Worm (Caenorhabditis elegans) whole organism, late embryonic: ENCODE measurements around the gene arrd-10.

ENCODE experiments used
- C08G9.2 ChIP-seq: sonication (generic microtip); optimal IDR thresholded peaks from 2 replicates; lab custom pipeline; 2016; ENCODE audit warnings: mild to moderate bottlenecking, missing genetic modification characterization, moderate library complexity, missing compliant biosample characterization
- C38D4.7 ChIP-seq: fragments of 200-800 bp; sonication (Bioruptor generic); optimal IDR thresholded peaks from 2 replicates; lab custom pipeline; 2018; ENCODE audit warnings: mild to moderate bottlenecking, missing genetic modification characterization, moderate library complexity, missing compliant biosample characterization
- K09A11.1 ChIP-seq: sonication (generic microtip); optimal IDR thresholded peaks from 2 replicates; lab custom pipeline; 2017; ENCODE audit warnings: antibody characterized with exemption, mild to moderate bottlenecking, missing genetic modification characterization, missing compliant biosample characterization; ENCODE audit not compliant: insufficient read depth
- ceh-18 ChIP-seq: sonication (generic microtip); optimal IDR thresholded peaks from 2 replicates; lab custom pipeline; 2016; ENCODE audit warnings: missing genetic modification characterization, missing compliant biosample characterization
- ceh-19 ChIP-seq: fragments of 200-800 bp; sonication (Bioruptor generic); optimal IDR thresholded peaks from 2 replicates; lab custom pipeline; 2018; ENCODE audit warnings: mild to moderate bottlenecking, missing genetic modification characterization, missing compliant biosample characterization
- ceh-22 ChIP-seq: sonication (generic microtip); optimal IDR thresholded peaks from 2 replicates; lab custom pipeline; 2017; ENCODE audit warnings: missing biosample characterization, missing genetic modification characterization
- ceh-31 ChIP-seq: sonication (generic microtip); optimal IDR thresholded peaks from 2 replicates; lab custom pipeline; 2016; ENCODE audit warnings: missing genetic modification characterization, missing compliant biosample characterization
- ceh-34 ChIP-seq: sonication (generic microtip); optimal IDR thresholded peaks from 2 replicates; lab custom pipeline; 2016; ENCODE audit warnings: mild to moderate bottlenecking, missing genetic modification characterization, missing compliant biosample characterization
- ceh-48 ChIP-seq: sonication (generic microtip); optimal IDR thresholded peaks from 2 replicates; lab custom pipeline; 2016; ENCODE audit warnings: missing genetic modification characterization, inconsistent platforms, missing compliant biosample characterization
- dve-1 ChIP-seq: sonication (generic microtip); optimal IDR thresholded peaks from 2 replicates; lab custom pipeline; 2017; ENCODE audit warnings: antibody characterized with exemption, mild to moderate bottlenecking, missing genetic modification characterization, missing compliant biosample characterization
- elt-4 ChIP-seq: sonication (generic microtip); optimal IDR thresholded peaks from 2 replicates; lab custom pipeline; 2016; ENCODE audit warnings: missing genetic modification characterization, missing compliant biosample characterization
- ets-4 ChIP-seq: sonication (generic microtip); optimal IDR thresholded peaks from 2 replicates; lab custom pipeline; 2016; ENCODE audit warnings: missing genetic modification characterization, missing compliant biosample characterization
- fkh-10 ChIP-seq: fragments of 150-350 bp; optimal IDR thresholded peaks from 2 replicates; lab custom pipeline; 2014; ENCODE audit warnings: missing biosample characterization, missing genetic modification reagents, missing genetic modification characterization
- hlh-15 ChIP-seq: sonication (generic microtip); optimal IDR thresholded peaks from 2 replicates; lab custom pipeline; 2016; ENCODE audit warnings: missing genetic modification characterization, missing compliant biosample characterization
- mec-3 ChIP-seq: sonication (generic microtip); optimal IDR thresholded peaks from 2 replicates; lab custom pipeline; 2016; ENCODE audit warnings: borderline replicate concordance, missing genetic modification characterization, missing compliant biosample characterization
- nhr-232 ChIP-seq: sonication (generic microtip); optimal IDR thresholded peaks from 2 replicates; lab custom pipeline; 2016; ENCODE audit warnings: missing genetic modification characterization, missing compliant biosample characterization
- odd-2 ChIP-seq: sonication (generic microtip); optimal IDR thresholded peaks from 2 replicates; lab custom pipeline; 2017; ENCODE audit warnings: antibody characterized with exemption, mild to moderate bottlenecking, missing genetic modification characterization, missing compliant biosample characterization
- pha-2 ChIP-seq: sonication (generic microtip); optimal IDR thresholded peaks from 2 replicates; lab custom pipeline; 2017; ENCODE audit warnings: mild to moderate bottlenecking, missing genetic modification characterization, missing compliant biosample characterization
- pha-4 ChIP-seq: fragments of 150-350 bp; optimal IDR thresholded peaks from 2 replicates; lab custom pipeline; 2018; ENCODE audit warnings: missing biosample characterization, missing genetic modification reagents, missing genetic modification characterization
- pqm-1 ChIP-seq: sonication (generic microtip); optimal IDR thresholded peaks from 2 replicates; lab custom pipeline; 2016; ENCODE audit warnings: missing genetic modification characterization, missing compliant biosample characterization
- sox-2 ChIP-seq: fragments of 200-800 bp; sonication (Bioruptor generic); IDR thresholded peaks from 2 replicates; pipeline ENCODE4 v1.3.6; 2022; ENCODE audit warnings: missing genetic modification reagents, missing genetic modification characterization, missing compliant biosample characterization
- sox-4 ChIP-seq: sonication (generic microtip); optimal IDR thresholded peaks from 2 replicates; lab custom pipeline; 2017; ENCODE audit warnings: mild to moderate bottlenecking, missing genetic modification characterization, inconsistent platforms, missing compliant biosample characterization
- syd-9 ChIP-seq: sonication (generic microtip); optimal IDR thresholded peaks from 2 replicates; lab custom pipeline; 2016; ENCODE audit warnings: mild to moderate bottlenecking, missing genetic modification characterization, moderate library complexity, missing compliant biosample characterization
- tbx-2 ChIP-seq: sonication (generic microtip); optimal IDR thresholded peaks from 2 replicates; lab custom pipeline; 2016; ENCODE audit warnings: missing genetic modification characterization, missing compliant biosample characterization
- tbx-7 ChIP-seq: sonication (generic microtip); optimal IDR thresholded peaks from 2 replicates; lab custom pipeline; 2016; ENCODE audit warnings: missing genotype, missing genetic modification characterization, missing compliant biosample characterization
- ttx-3 ChIP-seq: sonication (generic microtip); optimal IDR thresholded peaks from 2 replicates; lab custom pipeline; 2016; ENCODE audit warnings: missing genetic modification reagents, missing genetic modification characterization, missing compliant biosample characterization
- unc-3 ChIP-seq, 2 experiments: fragments of 200-800 bp in 1 of 2; sonication (Bioruptor generic) in 1 of 2; sonication (generic microtip) in 1 of 2; conservative IDR thresholded peaks in 1 of 2; optimal IDR thresholded peaks in 1 of 2; 2 replicates each; pipeline versions ENCODE4 v1.3.6 to Lab custom; 2016 to 2022; ENCODE audit warnings: missing compliant biosample characterization in 2 of 2, missing genetic modification characterization in 2 of 2, missing genetic modification reagents in 1 of 2
- unc-42 ChIP-seq: sonication (generic microtip); optimal IDR thresholded peaks from 2 replicates; lab custom pipeline; 2016; ENCODE audit warnings: missing genotype, missing genetic modification characterization, missing compliant biosample characterization
- unc-55 ChIP-seq: sonication (generic microtip); optimal IDR thresholded peaks from 2 replicates; lab custom pipeline; 2017; ENCODE audit warnings: missing biosample characterization, missing genetic modification reagents, missing genetic modification characterization
- unc-86 ChIP-seq: sonication (generic microtip); optimal IDR thresholded peaks from 2 replicates; lab custom pipeline; 2016; ENCODE audit warnings: missing genetic modification characterization, missing compliant biosample characterization
- ztf-16 ChIP-seq: sonication (generic microtip); optimal IDR thresholded peaks from 2 replicates; lab custom pipeline; 2017; ENCODE audit warnings: missing genetic modification characterization, missing compliant biosample characterization

The arrd-10 gene

DNA sequence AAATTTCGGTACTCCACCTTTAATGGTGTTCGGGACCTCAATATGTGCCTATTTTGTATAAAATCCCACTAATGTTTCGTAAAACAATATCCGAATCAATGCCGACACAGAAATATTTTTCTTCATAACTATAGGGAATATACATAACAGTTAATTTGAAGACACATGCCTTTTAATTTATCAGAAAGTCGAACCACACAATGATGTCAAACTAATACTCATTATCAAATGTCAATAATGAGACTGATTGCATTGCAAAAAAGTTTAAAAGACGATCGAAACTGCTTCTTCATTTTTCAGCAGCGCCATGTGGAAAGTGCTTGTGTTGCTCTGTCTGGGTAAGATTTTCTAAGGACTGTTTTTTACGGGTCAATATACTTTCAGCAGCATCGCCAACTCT is 38.9 kb upstream of the arrd-10 start, which contains the start of gene clec-65:
TSS of gene clec-65 (plus strand) at position 301 of the 400 bp plus-strand sequence.
- no peak for TF ChIP-seq ttx-3
- no peak for TF ChIP-seq ceh-48 (tag; lab: Kevin White, UChicago)
- TF ChIP-seq tbx-2 (tag; lab: Kevin White, UChicago): no peak

DNA sequence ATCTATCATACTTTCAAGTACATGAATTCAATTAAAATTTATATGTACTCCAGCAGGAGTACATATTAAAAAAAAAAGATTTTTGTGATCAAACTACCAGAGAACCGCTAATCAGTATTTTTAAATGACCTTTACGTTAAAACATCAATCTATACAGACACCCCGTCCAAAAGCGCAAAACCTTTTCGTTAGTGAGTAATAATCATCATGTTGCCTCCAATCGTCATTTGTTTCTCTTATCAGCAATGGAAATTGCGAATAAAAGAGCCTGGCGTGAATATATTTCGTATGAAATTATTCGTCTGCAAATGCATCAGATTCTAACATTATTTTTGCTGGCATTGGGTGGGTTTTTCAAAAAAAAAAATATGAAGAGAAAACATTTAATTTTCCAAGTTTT is 35.7 kb upstream of the arrd-10 start, which contains the start of gene clec-66:
TSS of gene clec-66 (plus strand) at position 225 of the 400 bp plus-strand sequence.
- TF ChIP-seq ets-4 (no peak), ceh-22 (tag; lab: Kevin White, UChicago) (no peak), K09A11.1 (tag; lab: Kevin White, UChicago) (no peak), pha-2 (tag; lab: Kevin White, UChicago) (no peak)

DNA sequence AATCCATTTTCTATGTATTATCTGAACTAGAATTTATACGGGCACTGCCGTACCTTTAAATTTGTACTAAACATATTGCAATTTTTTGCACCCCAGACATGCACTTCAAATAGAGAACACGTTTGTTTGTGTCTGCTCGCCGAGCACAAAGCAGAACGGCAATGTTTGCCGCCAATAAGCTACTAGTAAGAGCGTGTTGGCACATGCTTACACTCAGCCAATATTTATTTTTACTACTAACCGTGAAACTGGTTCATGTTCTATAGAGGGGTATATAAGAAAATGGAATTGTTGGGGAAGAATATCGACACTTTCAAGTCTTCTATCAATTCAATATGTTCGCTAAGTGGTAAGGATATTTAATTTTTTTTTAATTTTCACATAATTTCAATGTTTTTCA is 32.8 kb upstream of the arrd-10 start, which contains the start of gene nspb-11:
TSS of gene nspb-11 (plus strand) at position 301 of the 400 bp plus-strand sequence.
- no peak for TF ChIP-seq dve-1
- TF ChIP-seq ceh-34 (tag; lab: Kevin White, UChicago): no peak
- no peak for TF ChIP-seq unc-86 (tag; lab: Kevin White, UChicago)
- TF ChIP-seq elt-4: no peak
- TF ChIP-seq pha-2 (tag; lab: Kevin White, UChicago): no peak
- TF ChIP-seq unc-55 (GFP tag; lab: Kevin White, UChicago): no peak
- TF ChIP-seq ceh-19 (GFP tag; lab: Kevin White, UChicago): no peak

DNA sequence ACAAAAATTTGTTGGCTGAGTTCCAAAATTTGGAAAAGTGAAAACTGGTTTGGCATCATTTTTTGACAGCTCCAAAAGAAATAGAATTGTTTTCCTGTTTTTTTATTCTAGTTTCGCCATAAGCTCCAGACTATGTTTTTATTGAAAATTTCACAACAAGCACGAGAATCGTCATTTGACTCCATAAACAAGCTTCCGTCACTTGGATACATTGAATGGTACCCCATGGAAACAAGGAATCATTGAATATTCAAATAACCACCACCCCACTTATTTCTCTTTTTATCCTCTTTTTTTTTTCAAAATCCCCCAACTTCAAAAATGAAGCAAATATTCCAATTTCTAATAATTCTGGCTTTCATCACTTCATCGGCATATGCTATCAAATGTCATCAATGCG is 31.1 kb upstream of the arrd-10 start, which contains the start of gene ddn-2:
TSS of gene ddn-2 (plus strand) at position 301 of the 400 bp plus-strand sequence.
- TF ChIP-seq odd-2 (tag; lab: Kevin White, UChicago) (no peak), fkh-10 (no peak), pha-4 (tag; lab: Kevin White, UChicago) (no peak), ceh-34 (tag; lab: Kevin White, UChicago) (no peak), unc-3 (GFP tag; conservative IDR thresholded peaks at IDR 0.05; lab: Robert Waterston, UW) (no peak), unc-3 (tag; optimal IDR thresholded peaks at IDR 0.05; lab: Kevin White, UChicago) (no peak), sox-4 (tag; lab: Kevin White, UChicago) (no peak), syd-9 (tag; lab: Kevin White, UChicago) (no peak), mec-3 (tag; lab: Kevin White, UChicago) (no peak), pqm-1 (tag; lab: Kevin White, UChicago) (no peak), ttx-3 (no peak), ceh-19 (GFP tag; lab: Kevin White, UChicago) (no peak), nhr-232 (tag; lab: Kevin White, UChicago) (no peak), ztf-16 (tag; lab: Kevin White, UChicago) (no peak), C38D4.7 (GFP tag; lab: Kevin White, UChicago) (no peak), C08G9.2 (no peak), tbx-7 (tag; lab: Kevin White, UChicago) (no peak), sox-2 (GFP tag; lab: Robert Waterston, UW) (no peak)

DNA sequence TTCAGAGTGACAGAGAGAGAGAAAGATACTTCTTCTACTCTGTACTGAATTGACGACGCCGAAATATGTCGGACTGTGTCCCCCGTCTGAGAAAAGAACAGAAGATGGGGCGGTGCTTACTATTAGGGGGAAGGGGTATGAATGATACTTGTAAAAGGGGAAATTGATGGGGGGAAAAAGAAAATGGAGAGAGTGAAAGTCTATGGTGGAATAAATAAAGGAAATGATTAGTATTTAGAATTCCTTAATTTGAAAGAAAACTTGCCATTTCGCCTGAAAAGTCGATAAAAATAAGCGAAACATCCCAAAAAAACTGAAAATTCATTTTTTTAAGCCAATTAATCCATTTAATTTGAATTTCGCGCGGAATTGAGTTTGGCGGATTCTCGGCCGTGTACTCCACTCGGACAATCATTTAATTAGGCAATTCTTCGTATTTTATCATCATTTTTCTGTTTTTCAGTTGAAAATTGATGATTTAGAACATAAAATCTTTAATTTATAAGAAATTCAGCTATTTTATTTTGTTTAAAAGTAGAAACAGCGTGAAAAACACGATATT is 25.3 kb upstream of the arrd-10 start, which contains the start of gene F35C5.12:
TSS of gene F35C5.12 (minus strand) at position 51 of the 562 bp plus-strand sequence.
- TF ChIP-seq hlh-15 (tag; lab: Kevin White, UChicago): no peak
- TF ChIP-seq unc-3 (GFP tag; conservative IDR thresholded peaks at IDR 0.05; lab: Robert Waterston, UW): no peak
- TF ChIP-seq unc-3 (tag; optimal IDR thresholded peaks at IDR 0.05; lab: Kevin White, UChicago): no peak
- peak; percentile 2 for TF ChIP-seq tbx-7 (tag; lab: Kevin White, UChicago)
- no peak for TF ChIP-seq fkh-10
- no peak for TF ChIP-seq ceh-18 (tag; lab: Kevin White, UChicago)
- no peak for TF ChIP-seq C38D4.7 (GFP tag; lab: Kevin White, UChicago)
- TF ChIP-seq C08G9.2: peak; percentile 44
- peak; percentile 34 for TF ChIP-seq ceh-31 (tag; lab: Kevin White, UChicago)
- no peak for TF ChIP-seq unc-42 (tag; lab: Kevin White, UChicago)
